Worm (Caenorhabditis elegans): ENCODE data around the gene hpo-40.

The hpo-40 gene

DNA sequence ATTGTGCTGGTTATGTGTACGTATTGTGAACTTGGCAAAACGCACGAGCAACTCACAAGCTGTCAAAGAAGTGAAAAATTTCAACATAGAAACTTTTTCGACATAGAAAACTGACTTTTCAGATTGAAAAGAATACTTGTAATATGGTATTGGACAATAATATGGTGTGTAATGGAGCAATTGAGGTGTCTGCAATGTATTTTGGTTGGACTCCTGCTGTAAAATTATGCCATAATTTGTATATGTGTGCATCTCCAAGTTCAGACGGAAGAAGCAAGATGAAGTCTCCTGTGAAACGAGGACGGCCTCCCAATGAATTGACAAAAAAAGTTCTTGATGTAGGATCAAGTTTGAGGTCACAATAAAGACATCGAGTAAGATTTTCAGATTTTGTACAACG, 28.9 kb upstream of the hpo-40 start:
- no peak for TF ChIP-seq tbx-37 (GFP tag; conservative IDR thresholded peaks at IDR 0.05)
- no peak for TF ChIP-seq tbx-11 (GFP tag; IDR thresholded peaks at IDR 0.05)
- TF ChIP-seq ceh-13 (GFP tag; optimal IDR thresholded peaks at IDR 0.05) = no peak
- TF ChIP-seq pes-1 (GFP tag; IDR thresholded peaks at IDR 0.05) = no peak
- TF ChIP-seq hmbx-1 (tag; optimal IDR thresholded peaks at IDR 0.05) = no peak
- TF ChIP-seq ama-1 (optimal IDR thresholded peaks at IDR 0.05) = no peak
- TF ChIP-seq aly-1 (tag; optimal IDR thresholded peaks at IDR 0.05) = no peak
- no peak for TF ChIP-seq hmg-4 (GFP tag; optimal IDR thresholded peaks at IDR 0.05)
- no peak for TF ChIP-seq B0310.2 (tag; optimal IDR thresholded peaks at IDR 0.05)
- TF ChIP-seq F13C5.2 (tag; optimal IDR thresholded peaks at IDR 0.05) = no peak
- TF ChIP-seq tra-4 (tag; optimal IDR thresholded peaks at IDR 0.05) = no peak
- TF ChIP-seq flt-1 (GFP tag; IDR thresholded peaks at IDR 0.05) = no peak
- TF ChIP-seq scrt-1 (GFP tag; IDR thresholded peaks at IDR 0.05) = no peak
- TF ChIP-seq sea-1 (GFP tag; conservative IDR thresholded peaks at IDR 0.05) = no peak
- TF ChIP-seq hnd-1 (tag; optimal IDR thresholded peaks at IDR 0.05) = no peak
- TF ChIP-seq ceh-36 (tag; optimal IDR thresholded peaks at IDR 0.05) = no peak
- TF ChIP-seq ets-7 (tag; optimal IDR thresholded peaks at IDR 0.05) = no peak

DNA sequence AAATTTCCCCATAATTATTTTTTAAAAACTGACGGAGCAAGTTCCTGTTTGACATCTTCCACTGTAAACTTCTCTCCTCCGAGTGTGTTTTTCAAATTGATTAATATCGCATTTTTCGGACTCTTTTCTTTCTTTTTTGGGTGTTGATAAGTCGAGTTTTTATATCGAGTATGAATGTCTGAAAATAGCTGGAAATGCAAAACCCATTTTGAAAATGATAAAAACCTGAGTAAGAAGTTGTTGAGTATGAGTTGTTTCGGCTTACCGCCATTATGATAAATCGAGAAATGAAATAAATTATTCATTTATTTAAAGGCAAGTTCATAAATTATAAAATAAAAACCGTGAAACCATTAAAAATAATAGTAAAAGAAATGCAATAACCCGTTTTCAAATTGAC, 27.0 kb upstream of the hpo-40 start, which contains the start of gene ZK856.18:
Gene ZK856.18, minus strand, starts transcription at position 289 of the 400 bp plus-strand sequence.
- TF ChIP-seq aly-1 (tag; optimal IDR thresholded peaks at IDR 0.05) (no peak), hmg-4 (GFP tag; optimal IDR thresholded peaks at IDR 0.05) (no peak), ceh-36 (tag; optimal IDR thresholded peaks at IDR 0.05) (no peak), tbx-37 (GFP tag; conservative IDR thresholded peaks at IDR 0.05) (no peak), ceh-13 (GFP tag; optimal IDR thresholded peaks at IDR 0.05) (no peak), hnd-1 (tag; optimal IDR thresholded peaks at IDR 0.05) (no peak), ama-1 (optimal IDR thresholded peaks at IDR 0.05) (no peak), flt-1 (GFP tag; IDR thresholded peaks at IDR 0.05) (no peak), tra-4 (tag; optimal IDR thresholded peaks at IDR 0.05) (no peak), F13C5.2 (tag; optimal IDR thresholded peaks at IDR 0.05) (no peak), scrt-1 (GFP tag; IDR thresholded peaks at IDR 0.05) (no peak), B0310.2 (tag; optimal IDR thresholded peaks at IDR 0.05) (no peak), pes-1 (GFP tag; IDR thresholded peaks at IDR 0.05) (no peak), hmbx-1 (tag; optimal IDR thresholded peaks at IDR 0.05) (no peak)

ce11 chrV:10190081-10190556, 22.6 kb upstream of the hpo-40 start, which contains the start of gene ZK856.5:
Gene ZK856.5 (minus strand): TSS chrV:10190131.
- TF ChIP-seq F13C5.2 (tag; optimal IDR thresholded peaks at IDR 0.05) (no peak), hnd-1 (tag; optimal IDR thresholded peaks at IDR 0.05) (no peak), ceh-13 (GFP tag; optimal IDR thresholded peaks at IDR 0.05) (no peak), B0310.2 (tag; optimal IDR thresholded peaks at IDR 0.05) (no peak), tbx-37 (GFP tag; conservative IDR thresholded peaks at IDR 0.05) (no peak)

DNA sequence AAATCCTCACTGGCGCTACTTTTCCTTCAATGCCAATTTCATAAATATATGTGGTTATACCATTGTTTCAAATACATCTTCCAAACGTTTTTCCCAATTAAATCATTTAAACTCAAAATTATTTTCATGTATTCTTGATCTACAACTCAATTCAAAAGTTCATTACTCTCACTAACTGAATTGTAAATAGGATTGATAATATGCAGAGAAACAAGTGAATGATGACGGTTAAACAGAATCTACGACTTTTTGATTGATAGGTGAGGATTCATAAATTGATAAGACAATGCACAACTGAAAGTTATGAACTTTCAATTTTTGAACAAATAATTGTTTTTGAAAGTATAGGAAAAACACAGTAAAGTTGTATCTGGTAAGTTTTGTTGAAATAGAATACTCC, 21.5 kb upstream of the hpo-40 start:
- no peak for TF ChIP-seq tbx-11 (GFP tag; IDR thresholded peaks at IDR 0.05)

ce11 chrV:10198386-10198785, 14.3 kb upstream of the hpo-40 start, which contains the start of gene ZK856.6:
Gene ZK856.6 (plus strand): TSS chrV:10198686.
- TF ChIP-seq B0310.2 (tag; optimal IDR thresholded peaks at IDR 0.05) (no peak), aly-1 (tag; optimal IDR thresholded peaks at IDR 0.05) (no peak), hnd-1 (tag; optimal IDR thresholded peaks at IDR 0.05) (no peak), ama-1 (optimal IDR thresholded peaks at IDR 0.05) (no peak), hmg-4 (GFP tag; optimal IDR thresholded peaks at IDR 0.05) (no peak), tbx-11 (GFP tag; IDR thresholded peaks at IDR 0.05) (no peak), tbx-37 (GFP tag; conservative IDR thresholded peaks at IDR 0.05) (no peak), sea-1 (GFP tag; conservative IDR thresholded peaks at IDR 0.05) (no peak)

DNA sequence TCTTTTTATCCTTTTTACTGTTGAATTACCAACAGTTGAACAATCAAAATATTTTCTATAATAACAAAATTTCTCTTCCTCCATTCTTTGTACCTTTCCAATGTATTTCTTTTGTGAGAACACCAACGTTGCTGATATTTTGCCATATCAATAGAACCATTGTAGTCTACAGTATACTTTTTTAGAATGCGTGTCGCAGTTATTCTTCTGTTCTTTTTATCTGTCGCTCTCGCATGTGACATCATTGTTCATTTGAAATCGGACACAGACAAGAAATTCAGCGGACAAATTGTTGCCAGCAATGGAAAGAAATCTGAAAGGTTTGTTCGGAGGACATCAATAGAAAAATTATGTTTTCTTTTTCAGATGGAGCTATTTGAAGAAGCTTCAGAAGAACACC, 10.8 kb upstream of the hpo-40 start, which contains the start of gene ZK856.7:
Gene ZK856.7, plus strand, starts transcription at position 186 of the 400 bp plus-strand sequence.
- no peak for TF ChIP-seq aly-1 (tag; optimal IDR thresholded peaks at IDR 0.05)
- TF ChIP-seq ceh-36 (tag; optimal IDR thresholded peaks at IDR 0.05) = no peak
- no peak for TF ChIP-seq ets-7 (tag; optimal IDR thresholded peaks at IDR 0.05)
- no peak for TF ChIP-seq tbx-37 (GFP tag; conservative IDR thresholded peaks at IDR 0.05)
- TF ChIP-seq tra-4 (tag; optimal IDR thresholded peaks at IDR 0.05) = no peak
- no peak for TF ChIP-seq hnd-1 (tag; optimal IDR thresholded peaks at IDR 0.05)
- TF ChIP-seq hmg-4 (GFP tag; optimal IDR thresholded peaks at IDR 0.05) = no peak
- no peak for TF ChIP-seq sea-1 (GFP tag; conservative IDR thresholded peaks at IDR 0.05)
- no peak for TF ChIP-seq ama-1 (optimal IDR thresholded peaks at IDR 0.05)
- no peak for TF ChIP-seq hmbx-1 (tag; optimal IDR thresholded peaks at IDR 0.05)
- no peak for TF ChIP-seq flt-1 (GFP tag; IDR thresholded peaks at IDR 0.05)

- TF ChIP-seq flt-1 (GFP tag; IDR thresholded peaks at IDR 0.05) = no peak
- TF ChIP-seq aly-1 (tag; optimal IDR thresholded peaks at IDR 0.05) = no peak
- no peak for TF ChIP-seq hnd-1 (tag; optimal IDR thresholded peaks at IDR 0.05)
- TF ChIP-seq tra-4 (tag; optimal IDR thresholded peaks at IDR 0.05) = no peak
- TF ChIP-seq ceh-36 (tag; optimal IDR thresholded peaks at IDR 0.05) = no peak
- TF ChIP-seq F13C5.2 (tag; optimal IDR thresholded peaks at IDR 0.05) = no peak
- no peak for TF ChIP-seq tbx-11 (GFP tag; IDR thresholded peaks at IDR 0.05)
- TF ChIP-seq hmg-4 (GFP tag; optimal IDR thresholded peaks at IDR 0.05) = no peak
- no peak for TF ChIP-seq ceh-13 (GFP tag; optimal IDR thresholded peaks at IDR 0.05)
- TF ChIP-seq ama-1 (optimal IDR thresholded peaks at IDR 0.05) = no peak
- no peak for TF ChIP-seq scrt-1 (GFP tag; IDR thresholded peaks at IDR 0.05)
- no peak for TF ChIP-seq ets-7 (tag; optimal IDR thresholded peaks at IDR 0.05)
- TF ChIP-seq hmbx-1 (tag; optimal IDR thresholded peaks at IDR 0.05) = no peak
These were observed 10.4 kb upstream of the hpo-40 start for ce11 chrV:10202340-10202739.

DNA sequence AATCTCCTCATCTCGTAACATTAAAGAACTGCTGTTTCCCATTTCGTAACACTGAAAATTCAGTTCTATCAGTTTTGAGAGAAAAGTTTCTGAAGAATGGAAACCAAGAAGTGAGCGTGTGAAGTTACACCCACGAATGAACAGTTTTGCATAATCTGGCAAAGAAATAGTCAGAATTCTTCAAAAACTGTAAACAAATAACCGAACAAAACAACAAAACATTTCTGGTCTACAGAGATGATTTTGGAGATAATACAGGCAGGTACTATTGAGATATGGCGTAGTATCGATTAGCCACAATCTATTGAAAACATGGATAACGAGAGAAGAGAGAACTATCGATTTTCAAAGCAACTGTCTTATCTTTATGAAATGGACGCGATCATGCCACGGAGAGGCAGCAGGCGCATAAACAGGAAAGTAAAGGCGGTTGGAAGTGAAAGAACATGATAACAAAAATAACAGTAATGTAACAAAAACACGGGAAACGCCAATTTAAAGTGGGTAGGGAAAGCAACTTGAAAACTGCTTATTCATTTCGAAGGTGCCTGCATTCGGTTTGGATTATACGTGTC, 9.2 kb upstream of the hpo-40 start, which contains the start of gene chpf-1:
Gene chpf-1, minus strand, starts transcription at position 51 of the 575 bp plus-strand sequence.
- TF ChIP-seq ets-7 (tag; optimal IDR thresholded peaks at IDR 0.05) (no peak), ceh-36 (tag; optimal IDR thresholded peaks at IDR 0.05) (no peak), hmg-4 (GFP tag; optimal IDR thresholded peaks at IDR 0.05) (no peak), aly-1 (tag; optimal IDR thresholded peaks at IDR 0.05) (no peak), ama-1 (optimal IDR thresholded peaks at IDR 0.05) (no peak), tra-4 (tag; optimal IDR thresholded peaks at IDR 0.05) (no peak), flt-1 (GFP tag; IDR thresholded peaks at IDR 0.05) (no peak), B0310.2 (tag; optimal IDR thresholded peaks at IDR 0.05) (no peak)

Measured in whole organism, early embryonic.